Fruit fly (Drosophila melanogaster) whole organism, adult: ENCODE measurements around the gene stai.

Experiments used
- CG11617 ChIP-seq: fragments of 200-800 bp; sonication (Bioruptor generic); optimal IDR thresholded peaks from 2 replicates; lab custom pipeline; 2017; ENCODE audit warnings: mild to moderate bottlenecking, missing biosample characterization, missing genetic modification reagents, missing genetic modification characterization
- CG12768 ChIP-seq: fragments of 200-800 bp; sonication (Bioruptor generic); optimal IDR thresholded peaks from 2 replicates; lab custom pipeline; 2017; ENCODE audit warnings: missing biosample characterization, missing genetic modification characterization, mild to moderate bottlenecking, moderate library complexity, missing genetic modification reagents
- CG14711 ChIP-seq: fragments of 200-800 bp; sonication (Bioruptor generic); optimal IDR thresholded peaks from 2 replicates; lab custom pipeline; 2018; ENCODE audit warnings: missing biosample characterization, mild to moderate bottlenecking, missing genetic modification characterization, moderate library complexity
- CG1620 ChIP-seq: fragments of 200-800 bp; sonication (Bioruptor generic); optimal IDR thresholded peaks from 2 replicates; lab custom pipeline; 2016; ENCODE audit warnings: missing biosample characterization, missing genetic modification characterization
- CG33017 ChIP-seq: fragments of 200-800 bp; sonication (Bioruptor generic); optimal IDR thresholded peaks from 2 replicates; lab custom pipeline; 2018; ENCODE audit warnings: missing biosample characterization, mild to moderate bottlenecking, missing genetic modification characterization, moderate library complexity
- CG5204 ChIP-seq: fragments of 200-800 bp; sonication (Bioruptor generic); optimal IDR thresholded peaks from 2 replicates; lab custom pipeline; 2016; ENCODE audit warnings: missing biosample characterization, missing genetic modification characterization
- CG7045 ChIP-seq: fragments of 200-800 bp; sonication (Bioruptor generic); optimal IDR thresholded peaks from 2 replicates; lab custom pipeline; 2017; ENCODE audit warnings: missing biosample characterization, mild to moderate bottlenecking, missing genetic modification characterization
- CG7101 ChIP-seq: fragments of 200-800 bp; sonication (Bioruptor generic); optimal IDR thresholded peaks from 2 replicates; lab custom pipeline; 2018; ENCODE audit warnings: missing biosample characterization, mild to moderate bottlenecking, missing genetic modification characterization, moderate library complexity
- Clk ChIP-seq: fragments of 200-800 bp; sonication (Bioruptor generic); optimal IDR thresholded peaks from 2 replicates; lab custom pipeline; 2017; ENCODE audit warnings: missing biosample characterization, missing genetic modification characterization
- Crg-1 ChIP-seq: fragments of 200-800 bp; sonication (Bioruptor generic); optimal IDR thresholded peaks from 2 replicates; lab custom pipeline; 2016; ENCODE audit warnings: missing biosample characterization, missing genetic modification characterization
- Hr96 ChIP-seq: fragments of 200-800 bp; sonication (Bioruptor generic); optimal IDR thresholded peaks from 2 replicates; lab custom pipeline; 2016; ENCODE audit warnings: missing biosample characterization, missing genetic modification characterization
- Mnt ChIP-seq: fragments of 200-800 bp; sonication (Bioruptor generic); optimal IDR thresholded peaks from 2 replicates; lab custom pipeline; 2016; ENCODE audit warnings: missing biosample characterization, mild to moderate bottlenecking, missing genetic modification characterization
- bab1 ChIP-seq: fragments of 200-800 bp; sonication (Bioruptor generic); optimal IDR thresholded peaks from 3 replicates; lab custom pipeline; 2019; ENCODE audit warnings: missing biosample characterization, mild to moderate bottlenecking, missing genetic modification characterization, moderate library complexity
- cic ChIP-seq: fragments of 200-800 bp; sonication (Bioruptor generic); optimal IDR thresholded peaks from 2 replicates; lab custom pipeline; 2017; ENCODE audit warnings: missing biosample characterization, mild to moderate bottlenecking, missing genetic modification characterization, moderate library complexity
- cnc ChIP-seq, 2 experiments: fragments of >200 bp; optimal IDR thresholded peaks; 2 replicates each; lab custom pipeline; 2017
- kay ChIP-seq: fragments of 200-800 bp; sonication (Bioruptor generic); peaks from one replicate; lab custom pipeline; 2016; ENCODE audit warnings: missing biosample characterization, missing genetic modification characterization, borderline replicate concordance
- ovo ChIP-seq: fragments of 200-800 bp; sonication (Bioruptor generic); optimal IDR thresholded peaks from 2 replicates; lab custom pipeline; 2016; ENCODE audit warnings: missing biosample characterization, missing genetic modification characterization
- pad ChIP-seq: fragments of 200-800 bp; sonication (Bioruptor generic); optimal IDR thresholded peaks from 3 replicates; lab custom pipeline; 2017; ENCODE audit warnings: missing biosample characterization, missing genetic modification characterization, mild to moderate bottlenecking, moderate library complexity, missing genetic modification reagents
- tj ChIP-seq: fragments of 200-800 bp; sonication (Bioruptor generic); optimal IDR thresholded peaks from 3 replicates; lab custom pipeline; 2017; ENCODE audit warnings: missing biosample characterization, mild to moderate bottlenecking, missing genetic modification characterization, moderate library complexity
- toe ChIP-seq: fragments of 200-800 bp; sonication (Bioruptor generic); optimal IDR thresholded peaks from 2 replicates; lab custom pipeline; 2016; ENCODE audit warnings: missing biosample characterization, missing genetic modification characterization

stai gene

DNA sequence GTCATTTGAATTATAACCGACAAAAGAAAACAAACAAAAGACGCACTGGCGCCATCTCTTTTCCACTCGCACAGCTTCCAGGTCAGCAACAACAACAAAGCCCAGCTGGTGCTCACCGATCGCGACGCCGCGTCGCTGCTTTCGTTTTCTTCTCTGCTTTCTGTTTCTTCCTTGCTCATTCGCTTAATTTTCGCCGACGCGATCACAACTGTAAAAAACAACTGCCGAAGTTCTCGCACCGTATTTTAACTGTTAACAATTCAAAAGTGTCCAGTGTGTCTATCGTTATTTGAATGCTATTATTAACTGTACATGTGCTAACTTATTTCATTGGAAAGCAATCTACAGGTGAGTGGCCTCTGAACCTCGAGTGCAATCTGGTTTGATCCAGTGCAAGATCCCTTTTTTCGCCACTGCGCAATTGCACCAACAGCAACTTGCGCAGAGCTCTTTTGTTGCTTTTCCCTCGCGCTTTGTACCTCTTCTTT, at the start of gene stai:
Gene stai, plus strand, starts transcription at position 176 of the 488 bp plus-strand sequence.
- TF ChIP-seq bab1 (GFP tag; lab: Kevin White, UChicago): peak; percentile 26
- TF ChIP-seq CG7101 (tag; lab: Kevin White, UChicago): no peak
- no peak for TF ChIP-seq CG33017 (tag; lab: Kevin White, UChicago)
- no peak for TF ChIP-seq Crg-1
- TF ChIP-seq CG7045 (GFP tag; lab: Kevin White, UChicago): no peak
- no peak for TF ChIP-seq CG11617 (GFP tag; lab: Kevin White, UChicago)
- TF ChIP-seq Mnt: no peak
- no peak for TF ChIP-seq CG12768
- no peak for TF ChIP-seq Hr96 (GFP tag; lab: Kevin White, UChicago)
- no peak for TF ChIP-seq CG5204 (GFP tag; lab: Kevin White, UChicago)
- no peak for TF ChIP-seq pad (GFP tag; lab: Kevin White, UChicago)
- TF ChIP-seq ovo (GFP tag; lab: Kevin White, UChicago): peak; percentile 51
- TF ChIP-seq toe (GFP tag; lab: Kevin White, UChicago): no peak
- no peak for TF ChIP-seq CG14711
- TF ChIP-seq CG1620 (GFP tag; lab: Kevin White, UChicago): no peak
- no peak for TF ChIP-seq Clk
- peak; percentile 84 for TF ChIP-seq tj (GFP tag; lab: Kevin White, UChicago)
- TF ChIP-seq cnc (optimal IDR thresholded peaks at IDR 0.05; lab: Kevin White, UChicago): no peak
- no peak for TF ChIP-seq kay (GFP tag; lab: Kevin White, UChicago)
- no peak for TF ChIP-seq cic (GFP tag; lab: Kevin White, UChicago)

DNA sequence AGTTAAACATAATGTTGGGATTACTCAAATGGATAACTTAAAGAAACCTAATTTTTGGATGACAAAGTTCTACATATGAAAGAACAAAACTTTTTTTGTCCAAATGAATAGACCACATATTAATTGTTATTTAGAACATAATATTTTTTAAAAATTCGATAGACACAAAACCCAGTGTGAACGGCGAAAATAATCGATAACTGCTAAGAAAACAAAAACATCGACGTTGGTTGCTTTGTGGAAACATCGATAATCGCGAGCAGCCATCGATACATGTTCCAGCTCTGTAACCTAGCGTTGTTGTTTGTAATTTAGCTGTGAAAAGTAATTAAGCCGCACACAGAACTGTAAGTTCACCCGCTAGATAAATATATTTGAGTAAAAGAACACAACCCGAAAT, 49.6 kb upstream of the stai start, which contains the start of gene CG9135:
Gene CG9135, plus strand, starts transcription at position 226 of the 400 bp plus-strand sequence.
- TF ChIP-seq cic (GFP tag; lab: Kevin White, UChicago): no peak
- no peak for TF ChIP-seq Mnt
- TF ChIP-seq tj (GFP tag; lab: Kevin White, UChicago): no peak
- no peak for TF ChIP-seq CG12768
- peak; percentile 24 for TF ChIP-seq bab1 (GFP tag; lab: Kevin White, UChicago)

DNA sequence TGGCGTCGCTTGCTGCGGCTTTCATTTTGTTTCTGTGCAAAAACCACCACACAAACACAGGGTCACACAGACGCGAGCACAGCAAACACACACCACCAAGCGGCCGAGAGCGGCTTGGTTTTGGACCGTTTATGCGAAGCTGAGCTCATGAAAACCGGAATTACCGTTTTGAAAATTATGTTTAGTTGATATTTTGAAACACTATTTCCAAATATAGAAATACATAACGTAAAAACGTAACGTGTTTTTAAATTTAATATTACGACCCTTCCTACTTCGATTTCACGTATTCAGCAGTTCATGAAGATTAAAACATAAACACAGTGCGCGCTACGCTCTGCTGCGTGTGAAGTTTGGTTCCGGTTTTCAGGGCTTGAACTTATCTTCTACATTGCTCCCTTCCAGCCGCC, 49.0 kb upstream of the stai start:
- peak; percentile 95 for TF ChIP-seq Hr96 (GFP tag; lab: Kevin White, UChicago)
- peak; percentile 71 for TF ChIP-seq tj (GFP tag; lab: Kevin White, UChicago)
- TF ChIP-seq cic (GFP tag; lab: Kevin White, UChicago): peak; percentile 60
- peak; percentile 94 for TF ChIP-seq CG7045 (GFP tag; lab: Kevin White, UChicago)
- peak; percentile 34 for TF ChIP-seq Crg-1
- TF ChIP-seq CG11617 (GFP tag; lab: Kevin White, UChicago): peak; percentile 94
- TF ChIP-seq CG7101 (tag; lab: Kevin White, UChicago): peak; percentile 94
- TF ChIP-seq pad (GFP tag; lab: Kevin White, UChicago): peak; percentile 59
- peak; percentile 88 for TF ChIP-seq CG14711
- TF ChIP-seq cnc (optimal IDR thresholded peaks at IDR 0.05; lab: Kevin White, UChicago): no peak
- peak; percentile 57 for TF ChIP-seq CG1620 (GFP tag; lab: Kevin White, UChicago)
- no peak for TF ChIP-seq kay (GFP tag; lab: Kevin White, UChicago)
- TF ChIP-seq CG12768: peak; percentile 90
- TF ChIP-seq CG5204 (GFP tag; lab: Kevin White, UChicago): no peak
- peak; percentile 90 for TF ChIP-seq toe (GFP tag; lab: Kevin White, UChicago)
- peak; percentile 95 for TF ChIP-seq bab1 (GFP tag; lab: Kevin White, UChicago)
- peak; percentile 96 for TF ChIP-seq CG33017 (tag; lab: Kevin White, UChicago)
- TF ChIP-seq Clk: peak; percentile 47
- TF ChIP-seq Mnt: peak; percentile 66
- peak; percentile 3 for TF ChIP-seq ovo (GFP tag; lab: Kevin White, UChicago)

DNA sequence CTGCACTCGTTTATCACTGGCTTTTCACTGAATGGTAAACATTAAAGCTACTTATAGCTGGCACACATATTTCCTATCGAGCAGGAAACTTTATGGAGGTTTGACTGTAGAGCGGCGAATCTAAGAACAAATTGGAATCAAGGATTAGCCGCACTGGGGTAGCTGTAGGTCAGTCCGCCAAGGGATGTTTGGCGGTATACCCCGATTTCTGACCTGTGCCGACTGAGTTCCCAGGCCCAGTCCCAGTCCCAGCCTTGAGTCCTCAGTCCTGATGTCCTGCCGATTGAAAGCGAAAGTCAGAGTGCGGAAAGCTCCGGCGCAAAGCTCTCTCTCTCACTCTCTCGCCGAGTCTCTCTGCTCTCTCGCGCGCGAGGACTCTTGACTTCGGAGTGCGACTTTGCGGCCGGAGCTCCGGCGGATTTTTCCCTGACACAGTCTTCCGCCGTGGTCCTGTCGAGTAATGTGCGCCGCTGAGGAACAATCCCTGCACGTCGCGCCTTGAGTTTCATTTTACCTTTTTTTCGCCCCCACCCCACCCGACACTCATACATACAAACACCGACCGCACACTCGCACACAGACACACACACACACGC, 46.2 kb upstream of the stai start, which contains the start of gene CG13995:
Gene CG13995, plus strand, starts transcription at position 429 of the 596 bp plus-strand sequence.
- TF ChIP-seq Clk: no peak

DNA sequence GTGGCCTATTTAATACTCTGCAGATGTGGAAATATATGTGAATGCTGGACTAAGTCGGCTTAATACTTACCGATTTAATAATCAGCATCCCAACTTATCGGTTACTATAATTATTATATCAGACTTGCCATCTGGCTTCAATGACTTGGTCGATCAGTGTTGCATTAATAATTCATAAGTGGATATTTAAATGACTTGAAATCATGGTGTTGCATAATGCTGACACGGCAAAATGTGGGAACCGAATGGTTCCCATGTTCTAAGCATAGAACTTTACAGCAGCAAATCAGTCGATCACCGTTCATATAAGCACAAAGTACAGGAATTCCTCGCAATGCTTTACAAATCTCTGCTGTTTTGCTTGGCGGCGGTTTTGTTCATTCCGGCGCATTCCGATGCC, 40.0 kb upstream of the stai start, which contains the start of gene CG34180:
Gene CG34180, plus strand, starts transcription at position 301 of the 400 bp plus-strand sequence.
- TF ChIP-seq toe (GFP tag; lab: Kevin White, UChicago): no peak

DNA sequence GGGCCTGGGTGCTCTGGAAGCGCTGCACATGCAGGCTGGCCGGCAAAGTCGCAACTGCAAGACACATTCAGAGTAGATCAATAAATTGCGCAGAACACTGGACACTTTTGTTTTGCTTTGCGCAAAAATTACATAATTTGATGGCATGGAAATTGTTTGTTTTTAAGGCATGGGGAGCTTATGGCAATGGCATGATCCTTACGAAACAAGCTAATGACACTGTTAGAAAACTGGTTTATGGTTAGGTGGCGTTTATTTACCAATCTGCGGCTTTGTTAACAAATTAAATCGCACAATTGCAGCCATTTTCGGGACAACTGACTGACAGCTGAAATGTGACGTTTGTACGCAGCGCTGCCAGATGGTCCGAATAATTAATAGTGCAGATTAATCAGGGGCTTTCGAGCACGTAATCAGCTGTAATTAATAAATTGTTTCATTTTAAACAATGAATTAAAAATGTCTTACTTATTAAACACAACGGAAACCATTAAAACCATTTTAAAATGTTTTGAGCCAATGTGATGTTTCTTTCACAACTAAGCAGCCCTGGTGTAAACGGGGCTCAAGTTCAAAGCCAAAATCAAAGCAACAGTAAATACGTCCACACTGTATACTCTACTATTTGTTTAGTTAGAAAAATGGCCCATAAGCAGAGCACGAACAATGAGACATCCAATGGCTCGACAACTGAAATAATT, 37.6 kb upstream of the stai start, which contains the start of the genes ND-51 and CG13994:
Gene ND-51, minus strand, starts transcription at position 376 of the 701 bp plus-strand sequence.
Gene CG13994, plus strand, starts transcription at position 608 of the 701 bp plus-strand sequence.
- TF ChIP-seq CG7045 (GFP tag; lab: Kevin White, UChicago) (peak; percentile 83), CG33017 (tag; lab: Kevin White, UChicago) (peak; percentile 81), CG11617 (GFP tag; lab: Kevin White, UChicago) (peak; percentile 83), cnc (optimal IDR thresholded peaks at IDR 0.05; lab: Kevin White, UChicago) (no peak), bab1 (GFP tag; lab: Kevin White, UChicago) (peak; percentile 86), cic (GFP tag; lab: Kevin White, UChicago) (peak; percentile 80), CG1620 (GFP tag; lab: Kevin White, UChicago) (peak; percentile 85), pad (GFP tag; lab: Kevin White, UChicago) (peak; percentile 67), Clk (peak; percentile 81), Hr96 (GFP tag; lab: Kevin White, UChicago) (peak; percentile 87), kay (GFP tag; lab: Kevin White, UChicago) (no peak), Mnt (peak; percentile 77), toe (GFP tag; lab: Kevin White, UChicago) (peak; percentile 94), CG5204 (GFP tag; lab: Kevin White, UChicago) (no peak), CG12768 (peak; percentile 76), tj (GFP tag; lab: Kevin White, UChicago) (peak; percentile 61), ovo (GFP tag; lab: Kevin White, UChicago) (peak; percentile 74), CG14711 (peak; percentile 78), Crg-1 (peak; percentile 61), CG7101 (tag; lab: Kevin White, UChicago) (peak; percentile 79)
